Worm (Caenorhabditis elegans) whole organism, young adult: ENCODE data around the gene cls-1.
A peak's percentile ranks its signal among the peaks of the same experiment; 100 is the strongest.

ENCODE experiments used
- B0336.3 ChIP-seq: fragments of 200-800 bp; sonication (Bioruptor generic); IDR thresholded peaks from 2 replicates; pipeline ENCODE4 v1.3.6; 2022; ENCODE audit warnings: missing genetic modification characterization, missing compliant biosample characterization
- D2030.7 ChIP-seq: fragments of 200-800 bp; sonication (Bioruptor generic); IDR thresholded peaks from 2 replicates; pipeline ENCODE4 v1.3.6; 2022; ENCODE audit warnings: missing genetic modification reagents, missing genetic modification characterization, missing compliant biosample characterization
- F39B2.1 ChIP-seq: fragments of 200-800 bp; sonication (Bioruptor generic); IDR thresholded peaks from 2 replicates; pipeline ENCODE4 v1.3.6; 2022; ENCODE audit warnings: missing genetic modification reagents, missing genetic modification characterization, missing compliant biosample characterization
- F49E8.2 ChIP-seq: sonication (generic microtip); optimal IDR thresholded peaks from 3 replicates; lab custom pipeline; 2017; ENCODE audit warnings: missing genetic modification characterization, mild to moderate bottlenecking, missing compliant biosample characterization, antibody characterized with exemption, moderate library complexity; ENCODE audit not compliant: insufficient read depth
- T07F8.4 ChIP-seq: sonication (generic microtip); optimal IDR thresholded peaks from 2 replicates; lab custom pipeline; 2016; ENCODE audit warnings: mild to moderate bottlenecking, missing genetic modification characterization, moderate library complexity, missing compliant biosample characterization
- Y53G8AR.9 ChIP-seq: fragments of 200-800 bp; sonication (Bioruptor generic); conservative IDR thresholded peaks from 2 replicates; pipeline ENCODE4 v1.3.6; 2022; ENCODE audit warnings: missing genetic modification reagents, missing genetic modification characterization, missing compliant biosample characterization
- Y56A3A.18 ChIP-seq: fragments of 200-800 bp; sonication (Bioruptor generic); IDR thresholded peaks from 2 replicates; pipeline ENCODE4 v1.3.6; 2022; ENCODE audit warnings: missing genetic modification reagents, missing genetic modification characterization, missing compliant biosample characterization
- aptf-3 ChIP-seq: fragments of 200-800 bp; sonication (Bioruptor generic); IDR thresholded peaks from 2 replicates; pipeline ENCODE4 v1.3.6; 2022; ENCODE audit warnings: missing genetic modification characterization, missing compliant biosample characterization
- athp-1 ChIP-seq: sonication (generic microtip); optimal IDR thresholded peaks from 2 replicates; lab custom pipeline; 2017; ENCODE audit warnings: mild to moderate bottlenecking, missing genetic modification characterization, missing compliant biosample characterization
- attf-5 ChIP-seq: fragments of 200-800 bp; sonication (Bioruptor generic); optimal IDR thresholded peaks from 2 replicates; lab custom pipeline; 2018; ENCODE audit warnings: mild to moderate bottlenecking, missing genetic modification characterization, missing compliant biosample characterization
- attf-6 ChIP-seq: fragments of 200-800 bp; sonication (Bioruptor generic); IDR thresholded peaks from 2 replicates; pipeline ENCODE4 v1.3.6; 2022; ENCODE audit warnings: missing genetic modification reagents, missing genetic modification characterization, missing compliant biosample characterization
- ceh-100 ChIP-seq: fragments of 200-800 bp; sonication (Bioruptor generic); IDR thresholded peaks from 2 replicates; pipeline ENCODE4 v1.3.6; 2022; ENCODE audit warnings: missing genetic modification reagents, missing genetic modification characterization, missing compliant biosample characterization
- ceh-40 ChIP-seq: fragments of 200-800 bp; sonication (Bioruptor generic); IDR thresholded peaks from 2 replicates; pipeline ENCODE4 v1.3.6; 2022; ENCODE audit warnings: missing genetic modification characterization, missing compliant biosample characterization
- chd-7 ChIP-seq: sonication (generic microtip); optimal IDR thresholded peaks from 2 replicates; lab custom pipeline; 2016; ENCODE audit warnings: mild to moderate bottlenecking, missing genetic modification characterization, moderate library complexity, missing compliant biosample characterization
- die-1 ChIP-seq: sonication (generic microtip); optimal IDR thresholded peaks from 2 replicates; lab custom pipeline; 2016; ENCODE audit warnings: missing genotype, mild to moderate bottlenecking, missing genetic modification characterization, missing compliant biosample characterization
- dpff-1 ChIP-seq: sonication (generic microtip); optimal IDR thresholded peaks from 2 replicates; lab custom pipeline; 2017; ENCODE audit warnings: mild to moderate bottlenecking, missing genetic modification characterization, missing compliant biosample characterization
- efl-1 ChIP-seq: fragments of 150-350 bp; optimal IDR thresholded peaks from 2 replicates; lab custom pipeline; 2014; ENCODE audit warnings: missing biosample characterization, missing genetic modification reagents, missing genetic modification characterization
- egl-18 ChIP-seq: fragments of 200-800 bp; sonication (Bioruptor generic); IDR thresholded peaks from 2 replicates; pipeline ENCODE4 v1.3.6; 2022; ENCODE audit warnings: missing genetic modification reagents, missing genetic modification characterization, missing compliant biosample characterization
- egrh-3 ChIP-seq: fragments of 200-800 bp; sonication (Bioruptor generic); IDR thresholded peaks from 2 replicates; pipeline ENCODE4 v1.3.6; 2022; ENCODE audit warnings: missing genetic modification reagents, missing genetic modification characterization, missing compliant biosample characterization
- ekl-4 ChIP-seq: fragments of 200-800 bp; sonication (Bioruptor generic); IDR thresholded peaks from 2 replicates; pipeline ENCODE4 v1.3.6; 2022; ENCODE audit warnings: missing genetic modification reagents, missing genetic modification characterization, missing compliant biosample characterization
- gei-17 ChIP-seq: fragments of 200-800 bp; sonication (Bioruptor generic); optimal IDR thresholded peaks from 2 replicates; lab custom pipeline; 2018; ENCODE audit warnings: mild to moderate bottlenecking, missing genetic modification characterization, missing compliant biosample characterization
- hmg-20 ChIP-seq: fragments of 200-800 bp; sonication (Bioruptor generic); IDR thresholded peaks from 2 replicates; pipeline ENCODE4 v1.3.6; 2022; ENCODE audit warnings: missing genetic modification reagents, missing genetic modification characterization, missing compliant biosample characterization
- hsf-1 ChIP-seq: fragments of 200-800 bp; sonication (Bioruptor generic); IDR thresholded peaks from 2 replicates; pipeline ENCODE4 v1.3.6; 2022; ENCODE audit warnings: missing genetic modification reagents, missing genetic modification characterization, missing compliant biosample characterization
- lin-26 ChIP-seq: fragments of 200-800 bp; sonication (Bioruptor generic); IDR thresholded peaks from 2 replicates; pipeline ENCODE4 v1.3.6; 2022; ENCODE audit warnings: missing genetic modification reagents, missing genetic modification characterization, missing compliant biosample characterization
- lin-40 ChIP-seq: sonication (generic microtip); optimal IDR thresholded peaks from 2 replicates; lab custom pipeline; 2016; ENCODE audit warnings: missing genetic modification characterization, mild to moderate bottlenecking, missing compliant biosample characterization, missing genotype, missing genetic modification reagents
- lin-54 ChIP-seq: fragments of 200-800 bp; sonication (Bioruptor generic); optimal IDR thresholded peaks from 2 replicates; lab custom pipeline; 2018; ENCODE audit warnings: mild to moderate bottlenecking, missing genetic modification characterization, missing compliant biosample characterization
- lir-1 ChIP-seq: fragments of 200-800 bp; sonication (Bioruptor generic); conservative IDR thresholded peaks from 2 replicates; pipeline ENCODE4 v1.3.6; 2022; ENCODE audit warnings: missing genetic modification reagents, missing genetic modification characterization, missing compliant biosample characterization
- lsl-1 ChIP-seq: fragments of 200-800 bp; sonication (Bioruptor generic); optimal IDR thresholded peaks from 2 replicates; lab custom pipeline; 2018; ENCODE audit warnings: mild to moderate bottlenecking, missing genetic modification characterization, moderate library complexity, missing compliant biosample characterization
- madf-3 ChIP-seq: fragments of 200-800 bp; sonication (Bioruptor generic); IDR thresholded peaks from 2 replicates; pipeline ENCODE4 v1.3.6; 2022; ENCODE audit warnings: missing genetic modification reagents, missing genetic modification characterization, missing compliant biosample characterization
- madf-6 ChIP-seq: fragments of 200-800 bp; sonication (Bioruptor generic); IDR thresholded peaks from 2 replicates; pipeline ENCODE4 v1.3.6; 2022; ENCODE audit warnings: missing genetic modification reagents, missing genetic modification characterization, missing compliant biosample characterization
- nfya-1 ChIP-seq: sonication (generic microtip); optimal IDR thresholded peaks from 2 replicates; lab custom pipeline; 2017; ENCODE audit warnings: antibody characterized with exemption, missing compliant biosample characterization, missing genetic modification characterization, borderline replicate concordance; ENCODE audit not compliant: insufficient read depth
- nfyb-1 ChIP-seq: fragments of 200-800 bp; sonication (Bioruptor generic); IDR thresholded peaks from 2 replicates; pipeline ENCODE4 v1.3.6; 2022; ENCODE audit warnings: missing genetic modification reagents, missing genetic modification characterization, missing compliant biosample characterization
- nhr-27 ChIP-seq: fragments of 200-800 bp; sonication (Bioruptor generic); optimal IDR thresholded peaks from 2 replicates; lab custom pipeline; 2018; ENCODE audit warnings: mild to moderate bottlenecking, missing genetic modification characterization, moderate library complexity, missing compliant biosample characterization
- pbrm-1 ChIP-seq: fragments of 200-800 bp; sonication (Bioruptor generic); IDR thresholded peaks from 2 replicates; pipeline ENCODE4 v1.3.6; 2022; ENCODE audit warnings: missing genetic modification reagents, missing genetic modification characterization, missing compliant biosample characterization
- rcor-1 ChIP-seq: fragments of 200-800 bp; sonication (Bioruptor generic); IDR thresholded peaks from 2 replicates; pipeline ENCODE4 v1.3.6; 2022; ENCODE audit warnings: missing genetic modification reagents, missing genetic modification characterization, missing compliant biosample characterization
- repo-1 ChIP-seq: sonication (generic microtip); optimal IDR thresholded peaks from 2 replicates; lab custom pipeline; 2017; ENCODE audit warnings: mild to moderate bottlenecking, missing genetic modification characterization, missing compliant biosample characterization
- sdz-38 ChIP-seq: sonication (generic microtip); optimal IDR thresholded peaks from 2 replicates; lab custom pipeline; 2016; ENCODE audit warnings: missing genotype, missing genetic modification characterization, missing compliant biosample characterization
- snpc-3.4 ChIP-seq: sonication (generic microtip); optimal IDR thresholded peaks from 2 replicates; lab custom pipeline; 2017; ENCODE audit warnings: missing genetic modification characterization, mild to moderate bottlenecking, missing compliant biosample characterization, antibody characterized with exemption, moderate library complexity, missing genotype, missing genetic modification reagents
- tbp1 ChIP-seq: fragments of 200-800 bp; sonication (Bioruptor generic); optimal IDR thresholded peaks from 2 replicates; lab custom pipeline; 2018; ENCODE audit warnings: mild to moderate bottlenecking, missing genetic modification characterization, missing compliant biosample characterization
- ztf-25 ChIP-seq: fragments of 200-800 bp; sonication (Bioruptor generic); IDR thresholded peaks from 2 replicates; pipeline ENCODE4 v1.3.6; 2022; ENCODE audit warnings: missing genetic modification reagents, missing genetic modification characterization, missing compliant biosample characterization

Gene cls-1

ce11 chrIII:7495616-7496146 is 12.3 kb upstream of the cls-1 start (continued):
- TF ChIP-seq nfya-1 (tag; lab: Kevin White, UChicago) (no peak), F39B2.1 (GFP tag; lab: Robert Waterston, UW) (0 out of 2 replicates have a peak, but pooled peaks have one; percentile 2), athp-1 (no peak), chd-7 (tag; lab: Kevin White, UChicago) (no peak), lin-54 (GFP tag; lab: Kevin White, UChicago) (peak; percentile 48), attf-6 (GFP tag; lab: Robert Waterston, UW) (peak; percentile 42; the same call in 1 of the 2 replicates), efl-1 (GFP tag; lab: Kevin White, UChicago) (no peak), lin-40 (no peak), lir-1 (GFP tag; lab: Robert Waterston, UW) (no peak), hmg-20 (GFP tag; lab: Robert Waterston, UW) (no peak), nhr-27 (tag; lab: Kevin White, UChicago) (no peak), aptf-3 (GFP tag; lab: Robert Waterston, UW) (0 out of 2 replicates have a peak, but pooled peaks have one; percentile 45), Y56A3A.18 (GFP tag; lab: Robert Waterston, UW) (0 out of 2 replicates have a peak, but pooled peaks have one; percentile 10), lin-26 (GFP tag; lab: Robert Waterston, UW) (0 out of 2 replicates have a peak, but pooled peaks have one; percentile 6), T07F8.4 (tag; lab: Kevin White, UChicago) (no peak), madf-6 (GFP tag; lab: Robert Waterston, UW) (peak; percentile 62), hsf-1 (0 out of 2 replicates have a peak, but pooled peaks have one; percentile 50), nfyb-1 (0 out of 2 replicates have a peak, but pooled peaks have one; percentile 10), F49E8.2 (tag; lab: Kevin White, UChicago) (peak; percentile 74), egl-18 (GFP tag; lab: Robert Waterston, UW) (0 out of 2 replicates have a peak, but pooled peaks have one; percentile 53), lsl-1 (GFP tag; lab: Kevin White, UChicago) (peak; percentile 17), attf-5 (GFP tag; lab: Kevin White, UChicago) (no peak), egrh-3 (GFP tag; lab: Robert Waterston, UW) (no peak), ceh-100 (GFP tag; lab: Robert Waterston, UW) (no peak), ekl-4 (GFP tag; lab: Robert Waterston, UW) (0 out of 2 replicates have a peak, but pooled peaks have one; percentile 19), ztf-25 (0 out of 2 replicates have a peak, but pooled peaks have one; percentile 27), Y53G8AR.9 (GFP tag; lab: Robert Waterston, UW) (peak; percentile 76; the same call in 1 of the 2 replicates), sdz-38 (tag; lab: Kevin White, UChicago) (no peak), gei-17 (GFP tag; lab: Kevin White, UChicago) (no peak), rcor-1 (GFP tag; lab: Robert Waterston, UW) (0 out of 2 replicates have a peak, but pooled peaks have one; percentile 6), die-1 (peak; percentile 33)
- TF ChIP-seq, all 124 proteins: peak for 25

ce11 chrIII:7497782-7498266 is 10.2 kb upstream of the cls-1 start, which contains the start of gene cgh-1:
Gene cgh-1, minus strand, starts transcription at chrIII:7497832.
- TF ChIP-seq rcor-1 (GFP tag; lab: Robert Waterston, UW) (no peak), snpc-3.4 (tag; lab: Kevin White, UChicago) (no peak), madf-3 (GFP tag; lab: Robert Waterston, UW) (peak; percentile 69; the same call in 1 of the 2 replicates), pbrm-1 (GFP tag; lab: Robert Waterston, UW) (0 out of 2 replicates have a peak, but pooled peaks have one; percentile 15), D2030.7 (0 out of 2 replicates have a peak, but pooled peaks have one; percentile 12), tbp1 (peak; percentile 15), lsl-1 (GFP tag; lab: Kevin White, UChicago) (peak; percentile 7), B0336.3 (GFP tag; lab: Robert Waterston, UW) (peak; percentile 50; the same call in 1 of the 2 replicates), lin-54 (GFP tag; lab: Kevin White, UChicago) (peak; percentile 27), nfyb-1 (peak; percentile 15; the same call in 1 of the 2 replicates), aptf-3 (GFP tag; lab: Robert Waterston, UW) (0 out of 2 replicates have a peak, but pooled peaks have one; percentile 12), dpff-1 (tag; lab: Kevin White, UChicago) (no peak), repo-1 (tag; lab: Kevin White, UChicago) (no peak), nhr-27 (tag; lab: Kevin White, UChicago) (no peak), ceh-40 (GFP tag; lab: Robert Waterston, UW) (peak; percentile 28; the same call in 1 of the 2 replicates)
